Fruit fly (Drosophila melanogaster): ENCODE measurements around the gene bbx.

bbx gene

dm6 chrX:21396860-21397459 lies 34.1 kb downstream of the bbx start, which contains the start of gene lcs:
lcs (minus strand) TSS chrX:21397316.
- TF ChIP-seq CG8478 (optimal IDR thresholded peaks at IDR 0.05), result no peak
- no peak for TF ChIP-seq CTCF (optimal IDR thresholded peaks at IDR 0.05)

DNA sequence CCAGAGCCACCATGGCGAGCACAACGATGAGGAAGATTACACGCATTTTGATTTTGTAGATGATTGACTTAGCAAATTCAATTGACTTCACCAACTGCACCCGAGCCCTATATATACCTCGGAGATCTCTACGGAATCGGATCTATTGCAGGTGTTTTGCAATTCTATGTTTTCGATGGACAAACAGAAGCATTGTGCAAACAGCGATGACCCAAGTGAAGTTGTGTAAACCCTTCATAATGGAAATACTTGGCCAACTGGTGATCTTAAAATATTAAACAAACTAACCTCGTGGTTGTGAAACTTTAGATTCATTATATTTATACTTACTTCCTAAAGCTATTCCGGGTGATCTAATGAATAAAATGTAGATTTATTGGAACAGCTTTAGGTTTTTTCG lies 39.8 kb downstream of the bbx start, which contains the start of gene whe:
TSS of gene whe (minus strand) at position 101 of the 400 bp plus-strand sequence.
- no peak for TF ChIP-seq CTCF (optimal IDR thresholded peaks at IDR 0.05)
- TF ChIP-seq CG8478 (optimal IDR thresholded peaks at IDR 0.05), result no peak
